Fruit fly (Drosophila melanogaster) whole organism, wandering third instar larva: ENCODE data around the gene Sgsf.

ENCODE experiments used
- CG32264 ChIP-seq: fragments of 200-800 bp; sonication (Bioruptor generic); optimal IDR thresholded peaks from 2 replicates; lab custom pipeline; 2016; ENCODE audit warnings: missing biosample characterization, missing genetic modification characterization
- CrebA ChIP-seq: fragments of 200-800 bp; sonication (Bioruptor generic); optimal IDR thresholded peaks from 2 replicates; lab custom pipeline; 2016; ENCODE audit warnings: missing biosample characterization, mild to moderate bottlenecking, missing genetic modification characterization, borderline replicate concordance
- Dfd ChIP-seq: fragments of >200 bp; optimal IDR thresholded peaks from 2 replicates; lab custom pipeline; 2017; ENCODE audit warnings: missing biosample characterization, missing genetic modification characterization
- Dif ChIP-seq: fragments of 200-275, 200-300 bp; sonication (Bioruptor generic); optimal IDR thresholded peaks from 2 replicates; lab custom pipeline; 2018; ENCODE audit warnings: missing biosample characterization, missing genetic modification characterization; ENCODE audit not compliant: partially characterized antibody
- HLH106 ChIP-seq: fragments of 200-800 bp; optimal IDR thresholded peaks from 3 replicates; lab custom pipeline; 2019; ENCODE audit warnings: missing biosample characterization, mild to moderate bottlenecking, missing genetic modification characterization, moderate library complexity
- Hr83 ChIP-seq: fragments of 200-300 bp; sonication (Bioruptor generic); optimal IDR thresholded peaks from 2 replicates; lab custom pipeline; 2016; ENCODE audit warnings: missing biosample characterization, mild to moderate bottlenecking, missing genetic modification characterization, moderate library complexity; ENCODE audit not compliant: poor library complexity, severe bottlenecking
- Jra ChIP-seq: sonication (Bioruptor generic); optimal IDR thresholded peaks from 2 replicates; lab custom pipeline; 2016; ENCODE audit warnings: missing biosample characterization, missing genetic modification characterization
- Mio ChIP-seq: sonication (Bioruptor generic); optimal IDR thresholded peaks from 2 replicates; lab custom pipeline; 2016; ENCODE audit warnings: missing biosample characterization, missing genetic modification characterization
- Myc ChIP-seq: fragments of >200 bp; optimal IDR thresholded peaks from 2 replicates; lab custom pipeline; 2017
- N ChIP-seq: fragments of >200 bp; optimal IDR thresholded peaks from 2 replicates; lab custom pipeline; 2018; ENCODE audit warnings: missing biosample characterization, missing external identifiers, missing genetic modification characterization
- OdsH ChIP-seq: fragments of 200-800 bp; sonication (Bioruptor generic); optimal IDR thresholded peaks from 2 replicates; lab custom pipeline; 2016; ENCODE audit warnings: missing biosample characterization, mild to moderate bottlenecking, missing genetic modification characterization
- Rel ChIP-seq, 2 experiments: fragments of 200-800 bp; sonication (Bioruptor generic) in 1 of 2; optimal IDR thresholded peaks; 2 replicates in 1 of 2; 3 replicates in 1 of 2; lab custom pipeline; 2016 to 2019; ENCODE audit warnings: mild to moderate bottlenecking in 2 of 2, missing biosample characterization in 2 of 2, missing genetic modification characterization in 2 of 2, moderate library complexity in 1 of 2
- Sp1 ChIP-seq: fragments of 200-800 bp; sonication (Bioruptor generic); optimal IDR thresholded peaks from 3 replicates; lab custom pipeline; 2019; ENCODE audit warnings: missing biosample characterization, mild to moderate bottlenecking, missing genetic modification characterization, moderate library complexity
- br ChIP-seq: fragments of 200-800 bp; sonication (Bioruptor generic); optimal IDR thresholded peaks from 2 replicates; lab custom pipeline; 2016; ENCODE audit warnings: missing biosample characterization, missing genetic modification characterization
- brk ChIP-seq: fragments of 200-800 bp; sonication (Bioruptor generic); optimal IDR thresholded peaks from 2 replicates; lab custom pipeline; 2016; ENCODE audit warnings: missing biosample characterization, mild to moderate bottlenecking, missing genetic modification characterization
- dsf ChIP-seq: sonication (Bioruptor generic); optimal IDR thresholded peaks from 2 replicates; lab custom pipeline; 2016; ENCODE audit warnings: missing biosample characterization, missing genetic modification characterization, borderline replicate concordance
- ey ChIP-seq: fragments of 200-800 bp; sonication (Bioruptor generic); optimal IDR thresholded peaks from 2 replicates; lab custom pipeline; 2016; ENCODE audit warnings: missing biosample characterization, missing genetic modification characterization
- fru ChIP-seq: fragments of 200-800 bp; sonication (Bioruptor generic); optimal IDR thresholded peaks from 3 replicates; lab custom pipeline; 2016; ENCODE audit warnings: missing biosample characterization, mild to moderate bottlenecking, missing genetic modification characterization
- h ChIP-seq: fragments of 200-800 bp; sonication (Bioruptor generic); optimal IDR thresholded peaks from 3 replicates; lab custom pipeline; 2016; ENCODE audit warnings: missing biosample characterization, mild to moderate bottlenecking, missing genetic modification characterization
- jim ChIP-seq: fragments of 175-275, 200-325 bp; sonication (Bioruptor generic); optimal IDR thresholded peaks from 2 replicates; lab custom pipeline; 2016; ENCODE audit warnings: missing biosample characterization, mild to moderate bottlenecking, missing genetic modification characterization
- pan ChIP-seq: fragments of >200 bp; optimal IDR thresholded peaks from 2 replicates; lab custom pipeline; 2017
- psq ChIP-seq: fragments of 200-800 bp; sonication (Bioruptor generic); optimal IDR thresholded peaks from 3 replicates; lab custom pipeline; 2017; ENCODE audit warnings: missing biosample characterization, mild to moderate bottlenecking, missing genetic modification characterization, moderate library complexity
- rgr ChIP-seq: fragments of 200-800 bp; sonication (Bioruptor generic); optimal IDR thresholded peaks from 3 replicates; lab custom pipeline; 2016; ENCODE audit warnings: missing biosample characterization, mild to moderate bottlenecking, missing genetic modification characterization
- sage ChIP-seq: fragments of 200-800 bp; sonication (Bioruptor generic); optimal IDR thresholded peaks from 2 replicates; lab custom pipeline; 2016; ENCODE audit warnings: missing biosample characterization, mild to moderate bottlenecking, missing genetic modification characterization
- sv ChIP-seq: fragments of 200-800 bp; sonication (Bioruptor generic); optimal IDR thresholded peaks from 3 replicates; lab custom pipeline; 2016; ENCODE audit warnings: missing biosample characterization, missing genetic modification characterization
- tai ChIP-seq: sonication (Bioruptor generic); optimal IDR thresholded peaks from 2 replicates; lab custom pipeline; 2016; ENCODE audit warnings: missing biosample characterization, missing genetic modification characterization
- woc ChIP-seq: sonication (Bioruptor generic); optimal IDR thresholded peaks from 2 replicates; lab custom pipeline; 2016; ENCODE audit warnings: missing biosample characterization, mild to moderate bottlenecking, missing genetic modification characterization

Sgsf gene

DNA sequence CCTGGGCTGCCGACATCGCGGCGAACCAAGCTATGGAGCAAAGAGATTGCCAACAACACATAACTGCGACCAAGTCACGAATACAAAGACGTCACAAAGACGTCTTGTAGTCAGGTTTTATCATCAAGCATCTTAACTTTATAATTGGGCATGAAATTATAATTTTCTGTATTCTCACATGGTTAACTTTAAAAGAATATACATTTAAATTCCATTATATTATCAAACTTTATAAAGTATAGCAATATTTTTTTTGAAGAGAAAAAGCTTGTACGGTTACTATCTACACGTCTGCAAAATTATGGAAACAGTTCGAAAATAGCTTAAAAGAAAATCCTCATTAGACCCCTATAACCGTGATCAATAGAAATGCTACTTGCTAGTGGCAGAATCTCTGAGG lies 10.5 kb downstream of the Sgsf start, which contains the start of gene CG10041:
TSS of gene CG10041 (minus strand) at position 101 of the 400 bp plus-strand sequence.
- no peak for TF ChIP-seq jim (GFP tag; lab: Kevin White, UChicago)

DNA sequence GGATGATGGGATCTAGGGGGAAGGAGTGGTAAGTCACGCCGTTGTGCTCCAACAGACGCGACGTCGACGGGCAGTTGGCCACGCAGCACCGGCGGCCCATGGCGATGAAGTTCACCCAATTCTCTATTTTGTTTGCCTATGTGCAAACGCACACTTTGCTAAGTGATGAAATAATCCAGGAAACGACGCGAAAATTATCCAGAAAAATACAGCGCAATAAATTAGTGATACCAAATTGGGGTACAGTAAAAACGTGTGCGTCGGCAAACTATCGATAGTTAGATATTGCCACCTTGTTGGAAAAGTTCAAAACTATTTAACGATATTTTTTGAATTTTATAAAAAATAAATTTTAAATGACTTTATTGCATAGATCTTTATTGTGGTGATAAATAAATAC lies 14.6 kb downstream of the Sgsf start, which contains the start of gene MBD-R2:
TSS of gene MBD-R2 (minus strand) at position 222 of the 400 bp plus-strand sequence.
- TF ChIP-seq sage (GFP tag; lab: Kevin White, UChicago): peak; percentile 12
- TF ChIP-seq Rel (GFP tag; optimal IDR thresholded peaks at IDR 0.05; lab: Kevin White, UChicago): no peak
- TF ChIP-seq Rel (tag; optimal IDR thresholded peaks at IDR 0.05; lab: Kevin White, UChicago): peak; percentile 22
- no peak for TF ChIP-seq Dfd (GFP tag; lab: Kevin White, UChicago)
- TF ChIP-seq, all 38 proteins: peak for 2

DNA sequence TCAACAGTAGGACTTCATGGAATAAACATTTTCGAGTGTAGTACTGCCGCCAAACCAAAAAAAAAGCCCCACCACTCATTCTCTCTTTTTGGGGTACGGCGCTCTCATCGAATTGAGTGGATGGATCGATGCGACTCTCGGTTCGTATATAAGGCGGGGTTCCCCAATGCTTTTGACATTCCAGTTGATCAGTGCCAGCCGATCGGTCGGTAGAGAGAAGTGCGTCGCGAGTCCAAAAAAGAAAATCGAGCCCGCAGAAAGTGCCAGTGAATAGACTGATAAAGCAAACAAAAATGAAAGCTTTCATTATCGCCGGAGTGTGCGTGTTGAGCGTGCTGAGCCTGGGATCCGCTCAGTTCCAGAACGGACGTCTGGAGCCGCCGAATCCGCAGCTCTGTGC lies 18.4 kb downstream of the Sgsf start, which contains the start of gene CG4115:
TSS of gene CG4115 (plus strand) at position 172 of the 400 bp plus-strand sequence.
- TF ChIP-seq ey (GFP tag; lab: Kevin White, UChicago) (no peak), woc (GFP tag; lab: Kevin White, UChicago) (peak; percentile 15), Dif (GFP tag; lab: Kevin White, UChicago) (peak; percentile 20), Rel (GFP tag; optimal IDR thresholded peaks at IDR 0.05; lab: Kevin White, UChicago) (no peak), Rel (tag; optimal IDR thresholded peaks at IDR 0.05; lab: Kevin White, UChicago) (peak; percentile 94), Hr83 (no peak)
- TF ChIP-seq, all 38 proteins: peak for 3

DNA sequence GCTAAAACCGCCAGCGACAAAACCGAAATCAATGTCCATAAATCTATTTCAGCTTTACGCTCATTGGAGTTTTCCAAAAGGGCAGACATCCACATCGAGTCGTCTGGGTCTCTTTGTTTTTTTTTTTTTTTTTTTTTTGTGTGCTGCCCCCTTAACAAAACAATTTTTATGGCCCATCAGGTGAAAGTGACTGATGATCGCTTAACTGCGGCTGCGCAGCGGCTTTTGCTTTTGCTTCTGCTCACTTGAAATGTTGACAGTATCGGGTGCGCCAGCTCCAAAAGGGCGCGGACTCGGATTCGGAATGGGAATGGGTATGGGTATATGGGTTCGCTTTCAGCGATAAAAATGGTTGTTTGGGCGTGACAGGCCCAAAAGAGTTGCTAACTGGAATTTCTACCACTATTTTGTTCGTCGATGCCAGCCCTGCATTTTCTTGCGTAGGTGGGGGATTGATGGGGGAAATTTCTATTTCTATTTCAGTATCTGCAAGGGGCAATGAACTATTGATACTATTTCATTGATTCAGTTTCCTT lies 20.6 kb downstream of the Sgsf start:
- TF ChIP-seq br (GFP tag; lab: Kevin White, UChicago): no peak
- no peak for TF ChIP-seq Jra
- no peak for TF ChIP-seq brk (GFP tag; lab: Kevin White, UChicago)
- no peak for TF ChIP-seq tai (GFP tag; lab: Kevin White, UChicago)
- TF ChIP-seq CrebA (GFP tag; lab: Kevin White, UChicago): no peak
- TF ChIP-seq psq (GFP tag; lab: Kevin White, UChicago): no peak

- TF ChIP-seq Mio (GFP tag; lab: Kevin White, UChicago) (no peak), CG32264 (no peak), Rel (GFP tag; optimal IDR thresholded peaks at IDR 0.05; lab: Kevin White, UChicago) (no peak), Rel (tag; optimal IDR thresholded peaks at IDR 0.05; lab: Kevin White, UChicago) (peak; percentile 3), sage (GFP tag; lab: Kevin White, UChicago) (no peak), Myc (lab: Kevin White, UChicago) (no peak), N (GFP tag; lab: Kevin White, UChicago) (no peak)
Observed at dm6 chr3R:12363544-12363943, 22.1 kb downstream of the Sgsf start.

DNA sequence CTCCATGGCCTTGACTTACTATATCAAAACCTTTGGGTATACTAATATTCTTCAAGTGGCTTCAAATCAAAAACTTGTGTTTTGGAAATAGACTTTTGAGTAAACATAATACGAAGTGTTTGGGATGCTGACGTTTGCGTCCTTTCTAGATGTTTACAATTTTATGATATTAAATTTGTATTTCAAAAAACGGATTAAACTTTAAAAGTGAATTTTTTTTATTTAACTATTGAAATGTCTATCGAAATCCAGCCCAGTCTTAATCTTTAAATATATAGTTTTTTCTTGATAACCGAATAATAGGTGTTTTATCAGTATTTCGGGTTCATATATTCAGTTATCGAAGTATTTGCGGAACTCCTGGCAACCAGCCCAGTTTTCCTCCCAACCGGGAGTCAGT lies 23.1 kb downstream of the Sgsf start, which contains the start of gene Tim17a1:
TSS of gene Tim17a1 (minus strand) at position 101 of the 400 bp plus-strand sequence.
- TF ChIP-seq Myc (lab: Kevin White, UChicago) (no peak), sv (GFP tag; lab: Kevin White, UChicago) (no peak), CrebA (GFP tag; lab: Kevin White, UChicago) (no peak), psq (GFP tag; lab: Kevin White, UChicago) (no peak)
- TF ChIP-seq, all 38 proteins: peak for 0

DNA sequence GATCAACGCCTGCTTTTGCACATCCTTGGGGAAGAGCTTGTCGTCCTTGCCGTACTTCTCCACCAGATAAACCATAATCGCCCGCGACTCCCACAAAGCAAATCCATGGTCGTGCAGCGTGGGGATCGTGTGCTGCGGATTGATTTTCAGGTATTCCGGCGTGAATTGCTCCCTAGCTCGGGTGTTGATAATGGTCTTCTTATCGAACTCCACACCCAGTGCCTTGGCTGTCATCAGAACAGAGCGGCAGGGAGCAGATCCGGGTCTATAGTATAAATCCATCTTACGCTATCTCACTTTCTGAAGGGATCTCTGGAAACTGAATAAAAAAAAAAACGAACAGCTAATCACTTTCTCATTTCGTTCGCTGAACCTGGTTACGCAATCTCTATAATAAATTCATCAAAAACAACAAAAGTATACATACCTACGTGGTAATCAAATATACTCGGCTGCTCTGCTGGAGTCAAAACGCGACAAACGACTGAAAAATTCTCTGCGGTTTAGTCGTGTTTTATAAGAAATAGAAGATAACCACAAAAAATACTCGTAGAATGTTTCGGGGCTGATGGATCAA lies 23.9 kb downstream of the Sgsf start, which contains the start of gene GstD10:
TSS of gene GstD10 (minus strand) at position 472 of the 577 bp plus-strand sequence.
- TF ChIP-seq CG32264: no peak
- TF ChIP-seq fru (GFP tag; lab: Kevin White, UChicago): no peak
- no peak for TF ChIP-seq Dif (GFP tag; lab: Kevin White, UChicago)
- TF ChIP-seq Myc (lab: Kevin White, UChicago): no peak
- no peak for TF ChIP-seq rgr (GFP tag; lab: Kevin White, UChicago)
- no peak for TF ChIP-seq dsf (GFP tag; lab: Kevin White, UChicago)

dm6 chr3R:12365887-12366286 lies 24.4 kb downstream of the Sgsf start:
- TF ChIP-seq rgr (GFP tag; lab: Kevin White, UChicago): no peak
- TF ChIP-seq CG32264: no peak
- no peak for TF ChIP-seq woc (GFP tag; lab: Kevin White, UChicago)
- no peak for TF ChIP-seq h
- TF ChIP-seq HLH106: no peak
- no peak for TF ChIP-seq OdsH (GFP tag; lab: Kevin White, UChicago)
- TF ChIP-seq sage (GFP tag; lab: Kevin White, UChicago): no peak
- TF ChIP-seq pan (lab: Kevin White, UChicago): no peak
- TF ChIP-seq sv (GFP tag; lab: Kevin White, UChicago): no peak
- no peak for TF ChIP-seq Mio (GFP tag; lab: Kevin White, UChicago)
- TF ChIP-seq Dfd (GFP tag; lab: Kevin White, UChicago): no peak
- no peak for TF ChIP-seq brk (GFP tag; lab: Kevin White, UChicago)
- TF ChIP-seq fru (GFP tag; lab: Kevin White, UChicago): no peak
- TF ChIP-seq Sp1: no peak
- TF ChIP-seq, all 38 proteins: peak for 0
